Worm (Caenorhabditis elegans) whole organism, mixed stage, embryonic: Measurements from ENCODE around the gene srw-20.

Experiments
- M03D4.4 ChIP-seq: sonication (generic microtip); optimal IDR thresholded peaks from 2 replicates; lab custom pipeline; 2017; ENCODE audit warnings: mild to moderate bottlenecking, missing genetic modification characterization, missing compliant biosample characterization
- blmp-1 ChIP-seq: fragments of 150-350 bp; optimal IDR thresholded peaks from 2 replicates; lab custom pipeline; 2014; ENCODE audit warnings: missing biosample characterization, missing genetic modification characterization
- ceh-39 ChIP-seq: fragments of 150-350 bp; optimal IDR thresholded peaks from 2 replicates; lab custom pipeline; 2014; ENCODE audit warnings: missing biosample characterization, missing genetic modification characterization
- ceh-43 ChIP-seq: fragments of 200-800 bp; sonication (Bioruptor generic); optimal IDR thresholded peaks from 2 replicates; lab custom pipeline; 2018; ENCODE audit warnings: mild to moderate bottlenecking, missing genetic modification characterization, moderate library complexity, missing compliant biosample characterization
- ceh-83 ChIP-seq: fragments of 200-800 bp; sonication (Bioruptor generic); optimal IDR thresholded peaks from 2 replicates; lab custom pipeline; 2018; ENCODE audit warnings: mild to moderate bottlenecking, missing genetic modification characterization, missing compliant biosample characterization
- ces-1 ChIP-seq: fragments of 150-350 bp; optimal IDR thresholded peaks from 2 replicates; lab custom pipeline; 2014; ENCODE audit warnings: missing biosample characterization, missing genetic modification reagents, missing genetic modification characterization
- cnd-1 ChIP-seq: fragments of 200-800 bp; sonication (Bioruptor generic); optimal IDR thresholded peaks from 2 replicates; lab custom pipeline; 2018; ENCODE audit warnings: mild to moderate bottlenecking, missing genetic modification characterization, missing compliant biosample characterization
- drap-1 ChIP-seq: fragments of 200-800 bp; sonication (Bioruptor generic); optimal IDR thresholded peaks from 3 replicates; lab custom pipeline; 2018; ENCODE audit warnings: mild to moderate bottlenecking, missing genetic modification characterization, missing compliant biosample characterization
- elt-1 ChIP-seq: sonication (generic microtip); optimal IDR thresholded peaks from 2 replicates; lab custom pipeline; 2017; ENCODE audit warnings: missing genetic modification characterization, mild to moderate bottlenecking, missing compliant biosample characterization, antibody characterized with exemption, moderate library complexity, borderline replicate concordance; ENCODE audit not compliant: insufficient read depth
- elt-3 ChIP-seq: fragments of 150-350 bp; optimal IDR thresholded peaks from 2 replicates; lab custom pipeline; 2014; ENCODE audit warnings: missing biosample characterization, missing genetic modification characterization
- ham-2 ChIP-seq: fragments of 200-800 bp; sonication (Bioruptor generic); optimal IDR thresholded peaks from 2 replicates; lab custom pipeline; 2018; ENCODE audit warnings: mild to moderate bottlenecking, missing genetic modification characterization, missing compliant biosample characterization
- hlh-1 ChIP-seq: fragments of 150-350 bp; optimal IDR thresholded peaks from 2 replicates; lab custom pipeline; 2014; ENCODE audit warnings: missing biosample characterization, missing genetic modification reagents, missing genetic modification characterization
- lin-13 ChIP-seq: fragments of 150-350 bp; optimal IDR thresholded peaks from 2 replicates; lab custom pipeline; 2014; ENCODE audit warnings: missing biosample characterization, missing genetic modification characterization
- lin-32 ChIP-seq: fragments of 200-800 bp; sonication (Bioruptor generic); optimal IDR thresholded peaks from 2 replicates; lab custom pipeline; 2018; ENCODE audit warnings: mild to moderate bottlenecking, missing genetic modification characterization, missing compliant biosample characterization
- lsy-2 ChIP-seq: fragments of 150-350 bp; optimal IDR thresholded peaks from 2 replicates; lab custom pipeline; 2014; ENCODE audit warnings: missing biosample characterization, missing genetic modification characterization
- mab-5 ChIP-seq: fragments of 150-350 bp; optimal IDR thresholded peaks from 2 replicates; lab custom pipeline; 2014; ENCODE audit warnings: missing biosample characterization, missing genetic modification characterization
- mep-1 ChIP-seq: fragments of 150-350 bp; optimal IDR thresholded peaks from 2 replicates; lab custom pipeline; 2017; ENCODE audit warnings: missing biosample characterization, missing genetic modification reagents, missing genetic modification characterization, inconsistent platforms
- mls-2 ChIP-seq: sonication (generic microtip); optimal IDR thresholded peaks from 2 replicates; lab custom pipeline; 2016; ENCODE audit warnings: mild to moderate bottlenecking, missing genetic modification characterization, moderate library complexity, missing compliant biosample characterization
- nhr-12 ChIP-seq: fragments of 150-350 bp; optimal IDR thresholded peaks from 2 replicates; lab custom pipeline; 2014; ENCODE audit warnings: missing biosample characterization, missing genetic modification characterization
- nhr-2 ChIP-seq: fragments of 150-350 bp; optimal IDR thresholded peaks from 2 replicates; lab custom pipeline; 2014; ENCODE audit warnings: missing biosample characterization, missing genetic modification characterization
- nhr-237 ChIP-seq: fragments of 150-350 bp; optimal IDR thresholded peaks from 2 replicates; lab custom pipeline; 2014; ENCODE audit warnings: missing biosample characterization, missing genetic modification characterization
- nhr-28 ChIP-seq: fragments of 150-350 bp; optimal IDR thresholded peaks from 2 replicates; lab custom pipeline; 2014; ENCODE audit warnings: missing biosample characterization, missing genetic modification characterization
- pha-4 ChIP-seq: fragments of 150-350 bp; optimal IDR thresholded peaks from 2 replicates; lab custom pipeline; 2018; ENCODE audit warnings: missing biosample characterization, missing genetic modification reagents, missing genetic modification characterization
- sem-2 ChIP-seq: fragments of 200-800 bp; sonication (Bioruptor generic); optimal IDR thresholded peaks from 2 replicates; lab custom pipeline; 2018; ENCODE audit warnings: mild to moderate bottlenecking, missing genetic modification characterization, missing compliant biosample characterization
- sptf-1 ChIP-seq: sonication (generic microtip); optimal IDR thresholded peaks from 2 replicates; lab custom pipeline; 2017; ENCODE audit warnings: mild to moderate bottlenecking, missing genetic modification characterization, moderate library complexity, missing compliant biosample characterization
- tbx-8 ChIP-seq: fragments of 200-800 bp; sonication (Bioruptor generic); optimal IDR thresholded peaks from 2 replicates; lab custom pipeline; 2018; ENCODE audit warnings: mild to moderate bottlenecking, missing genetic modification characterization, moderate library complexity, missing compliant biosample characterization
- unc-39 ChIP-seq: fragments of 150-350 bp; optimal IDR thresholded peaks from 2 replicates; lab custom pipeline; 2014; ENCODE audit warnings: missing biosample characterization, missing genetic modification characterization
- unc-62 ChIP-seq: fragments of 150-350 bp; optimal IDR thresholded peaks from 2 replicates; lab custom pipeline; 2014; ENCODE audit warnings: missing biosample characterization, missing genetic modification reagents, missing genetic modification characterization
- ztf-11 ChIP-seq: fragments of 150-350 bp; optimal IDR thresholded peaks from 2 replicates; lab custom pipeline; 2014; ENCODE audit warnings: missing biosample characterization, missing genetic modification characterization

srw-20 gene

ce11 chrV:17068839-17069238 is 10.9 kb downstream of the srw-20 start, which contains the start of gene T05E12.8:
T05E12.8 (plus strand) TSS chrV:17069139.
- TF ChIP-seq unc-62 (GFP tag; lab: Kevin White, UChicago) (no peak), elt-3 (tag; lab: Kevin White, UChicago) (no peak), sptf-1 (tag; lab: Kevin White, UChicago) (no peak), nhr-28 (tag; lab: Kevin White, UChicago) (no peak), ham-2 (GFP tag; lab: Kevin White, UChicago) (no peak)

- TF ChIP-seq mep-1 (tag; lab: Kevin White, UChicago): no peak
- no peak for TF ChIP-seq ceh-39 (tag; lab: Kevin White, UChicago)
- TF ChIP-seq unc-62 (GFP tag; lab: Kevin White, UChicago): no peak
- no peak for TF ChIP-seq nhr-2 (tag; lab: Kevin White, UChicago)
- TF ChIP-seq ham-2 (GFP tag; lab: Kevin White, UChicago): no peak
- TF ChIP-seq nhr-12 (tag; lab: Kevin White, UChicago): no peak
- TF ChIP-seq M03D4.4: no peak
- no peak for TF ChIP-seq unc-39 (tag; lab: Kevin White, UChicago)
Measured at ce11 chrV:17066634-17067033, 13.1 kb downstream of the srw-20 start.

ce11 chrV:17064676-17065075 is 15.0 kb downstream of the srw-20 start, which contains the start of gene srh-255:
srh-255 (plus strand) TSS chrV:17064976.
- TF ChIP-seq ztf-11 (tag; lab: Kevin White, UChicago) (no peak), unc-62 (GFP tag; lab: Kevin White, UChicago) (no peak), lin-13 (tag; lab: Kevin White, UChicago) (no peak), sem-2 (no peak), mls-2 (no peak), elt-1 (tag; lab: Kevin White, UChicago) (no peak), ham-2 (GFP tag; lab: Kevin White, UChicago) (no peak), tbx-8 (GFP tag; lab: Kevin White, UChicago) (no peak), drap-1 (GFP tag; lab: Kevin White, UChicago) (no peak), mep-1 (tag; lab: Kevin White, UChicago) (no peak)

ce11 chrV:17061585-17061984 is 18.1 kb downstream of the srw-20 start, which contains the start of gene F28B1.9:
F28B1.9 (plus strand) TSS chrV:17061885.
- no peak for TF ChIP-seq mep-1 (tag; lab: Kevin White, UChicago)
- TF ChIP-seq sptf-1 (tag; lab: Kevin White, UChicago): no peak
- TF ChIP-seq mls-2: no peak
- no peak for TF ChIP-seq ces-1 (GFP tag; lab: Kevin White, UChicago)
- TF ChIP-seq nhr-237 (tag; lab: Kevin White, UChicago): no peak
- no peak for TF ChIP-seq hlh-1
- TF ChIP-seq lin-13 (tag; lab: Kevin White, UChicago): no peak
- TF ChIP-seq, all 35 proteins: peak for 0

- TF ChIP-seq blmp-1 (tag; lab: Kevin White, UChicago) (no peak), nhr-2 (tag; lab: Kevin White, UChicago) (no peak), sptf-1 (tag; lab: Kevin White, UChicago) (no peak), unc-39 (tag; lab: Kevin White, UChicago) (no peak), nhr-237 (tag; lab: Kevin White, UChicago) (no peak), M03D4.4 (no peak), pha-4 (tag; lab: Kevin White, UChicago) (no peak)
Measured at ce11 chrV:17059987-17060386, 19.7 kb downstream of the srw-20 start, which contains the start of gene sri-66. sri-66 (plus strand) TSS chrV:17060287.

- no peak for TF ChIP-seq cnd-1
- TF ChIP-seq mls-2: no peak
- TF ChIP-seq unc-39 (tag; lab: Kevin White, UChicago): no peak
- TF ChIP-seq mep-1 (tag; lab: Kevin White, UChicago): no peak
- TF ChIP-seq M03D4.4: no peak
Measured at ce11 chrV:17044500-17044899, 35.2 kb downstream of the srw-20 start, which contains the start of gene F28B1.2. F28B1.2 (plus strand) TSS chrV:17044800.

- TF ChIP-seq mls-2 (no peak), ceh-43 (GFP tag; lab: Kevin White, UChicago) (no peak), drap-1 (GFP tag; lab: Kevin White, UChicago) (no peak), lin-13 (tag; lab: Kevin White, UChicago) (no peak), lsy-2 (no peak), ceh-83 (GFP tag; lab: Kevin White, UChicago) (no peak), lin-32 (GFP tag; lab: Kevin White, UChicago) (no peak), nhr-237 (tag; lab: Kevin White, UChicago) (no peak), elt-1 (tag; lab: Kevin White, UChicago) (no peak), blmp-1 (tag; lab: Kevin White, UChicago) (no peak), tbx-8 (GFP tag; lab: Kevin White, UChicago) (no peak), sptf-1 (tag; lab: Kevin White, UChicago) (no peak), mab-5 (tag; lab: Kevin White, UChicago) (no peak), hlh-1 (no peak)
Measured at ce11 chrV:17042263-17042662, 37.4 kb downstream of the srw-20 start, which contains the start of gene hpo-33. hpo-33 (plus strand) TSS chrV:17042563.
